Fruit fly (Drosophila melanogaster) whole organism, pupa: ENCODE data around the gene HipHop.

Source experiments
- CG10348 ChIP-seq: fragments of 200-800 bp; sonication (Bioruptor generic); IDR thresholded peaks from 2 replicates; pipeline ENCODE4 v1.3.6; 2022; ENCODE audit warnings: missing biosample characterization, missing genetic modification characterization
- CG15710 ChIP-seq: fragments of 200-800 bp; sonication (Bioruptor generic); optimal IDR thresholded peaks from 2 replicates; lab custom pipeline; 2018; ENCODE audit warnings: missing biosample characterization, mild to moderate bottlenecking, missing genetic modification characterization, moderate library complexity
- CG8301 ChIP-seq: fragments of 200-800 bp; sonication (Bioruptor generic); optimal IDR thresholded peaks from 2 replicates; lab custom pipeline; 2018; ENCODE audit warnings: missing biosample characterization, mild to moderate bottlenecking, missing genetic modification characterization
- Pif1B ChIP-seq: fragments of 200-800 bp; sonication (Bioruptor generic); optimal IDR thresholded peaks from 3 replicates; lab custom pipeline; 2016; ENCODE audit warnings: missing biosample characterization, missing genetic modification characterization

DNA sequence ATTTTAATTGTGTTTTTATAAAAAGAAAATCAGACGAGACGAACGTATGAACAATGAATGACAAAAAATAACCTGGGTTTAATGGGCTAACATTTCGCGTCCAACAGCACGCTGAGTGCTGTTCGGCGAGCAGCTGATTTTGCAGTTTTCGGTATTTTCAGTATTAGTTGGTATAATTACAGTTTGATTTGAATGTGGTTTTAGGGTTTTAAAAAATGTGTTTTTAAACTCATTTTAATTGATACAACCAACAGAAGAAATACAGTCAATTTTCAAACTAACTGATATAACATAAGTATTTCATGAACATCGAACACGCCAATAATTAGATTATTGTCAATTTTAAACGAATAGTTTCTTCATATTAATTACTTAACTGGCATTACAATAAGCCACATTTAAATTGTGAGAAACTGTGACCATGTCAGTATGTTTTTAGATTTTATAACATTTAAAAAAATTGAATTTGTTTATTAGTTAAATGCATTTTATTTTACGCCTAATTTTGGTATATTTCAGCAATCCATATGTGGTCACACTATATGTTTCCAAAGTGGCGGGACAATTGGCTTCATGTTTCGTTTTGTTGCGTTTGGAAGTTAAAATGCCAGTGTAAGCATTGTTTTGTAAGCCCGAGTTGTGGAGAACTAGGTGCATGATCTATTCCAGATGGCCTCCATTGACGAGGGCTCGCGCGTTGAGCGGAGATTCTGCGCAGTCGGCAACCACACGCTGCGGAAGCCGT, at the start of gene HipHop, which contains the start of gene CG14073:
- TF ChIP-seq CG10348 (GFP tag; lab: Robert Waterston, UW), result no peak
- TF ChIP-seq Pif1B (GFP tag; lab: Kevin White, UChicago), result no peak
- TF ChIP-seq CG15710, result no peak
- TF ChIP-seq CG8301 (tag; lab: Kevin White, UChicago), result no peak
